Fruit fly (Drosophila melanogaster): Measurements from ENCODE around the gene CG3505.

CG3505 gene

dm6 chr3R:14656760-14657604 is at the start of gene CG3505:
CG3505 (plus strand) TSS chr3R:14657447.
- peak; percentile 24 for TF ChIP-seq CG14711 (tag; optimal IDR thresholded peaks at IDR 0.05)
- peak; percentile 4 for TF ChIP-seq pad (GFP tag; optimal IDR thresholded peaks at IDR 0.05)
- peak; percentile 47 for TF ChIP-seq CG7101 (tag; optimal IDR thresholded peaks at IDR 0.05)
- no peak for TF ChIP-seq toe (GFP tag; optimal IDR thresholded peaks at IDR 0.05)
- peak; percentile 68 for TF ChIP-seq cic (GFP tag; optimal IDR thresholded peaks at IDR 0.05)
- no peak for TF ChIP-seq kay (GFP tag; ENCODE audit: borderline replicate concordance)
- no peak for TF ChIP-seq CG1620 (GFP tag; optimal IDR thresholded peaks at IDR 0.05)
- TF ChIP-seq tj (GFP tag; optimal IDR thresholded peaks at IDR 0.05) = no peak
- no peak for TF ChIP-seq Crg-1 (GFP tag; optimal IDR thresholded peaks at IDR 0.05)
- peak; percentile 40 for TF ChIP-seq bab1 (GFP tag; optimal IDR thresholded peaks at IDR 0.05)
- peak; percentile 66 for TF ChIP-seq CG7045 (GFP tag; optimal IDR thresholded peaks at IDR 0.05)
- TF ChIP-seq Mnt (GFP tag; optimal IDR thresholded peaks at IDR 0.05) = peak; percentile 37
- TF ChIP-seq CG5204 (GFP tag; optimal IDR thresholded peaks at IDR 0.05) = no peak
- TF ChIP-seq Clk (GFP tag; optimal IDR thresholded peaks at IDR 0.05) = no peak
- no peak for TF ChIP-seq cnc (optimal IDR thresholded peaks at IDR 0.05)
- peak; percentile 50 for TF ChIP-seq CG33017 (tag; optimal IDR thresholded peaks at IDR 0.05)
- peak; percentile 17 for TF ChIP-seq CG12768 (GFP tag; optimal IDR thresholded peaks at IDR 0.05)
- TF ChIP-seq Hr96 (GFP tag; optimal IDR thresholded peaks at IDR 0.05) = no peak
- TF ChIP-seq CG11617 (GFP tag; optimal IDR thresholded peaks at IDR 0.05) = no peak
- TF ChIP-seq ovo (GFP tag; optimal IDR thresholded peaks at IDR 0.05) = no peak

DNA sequence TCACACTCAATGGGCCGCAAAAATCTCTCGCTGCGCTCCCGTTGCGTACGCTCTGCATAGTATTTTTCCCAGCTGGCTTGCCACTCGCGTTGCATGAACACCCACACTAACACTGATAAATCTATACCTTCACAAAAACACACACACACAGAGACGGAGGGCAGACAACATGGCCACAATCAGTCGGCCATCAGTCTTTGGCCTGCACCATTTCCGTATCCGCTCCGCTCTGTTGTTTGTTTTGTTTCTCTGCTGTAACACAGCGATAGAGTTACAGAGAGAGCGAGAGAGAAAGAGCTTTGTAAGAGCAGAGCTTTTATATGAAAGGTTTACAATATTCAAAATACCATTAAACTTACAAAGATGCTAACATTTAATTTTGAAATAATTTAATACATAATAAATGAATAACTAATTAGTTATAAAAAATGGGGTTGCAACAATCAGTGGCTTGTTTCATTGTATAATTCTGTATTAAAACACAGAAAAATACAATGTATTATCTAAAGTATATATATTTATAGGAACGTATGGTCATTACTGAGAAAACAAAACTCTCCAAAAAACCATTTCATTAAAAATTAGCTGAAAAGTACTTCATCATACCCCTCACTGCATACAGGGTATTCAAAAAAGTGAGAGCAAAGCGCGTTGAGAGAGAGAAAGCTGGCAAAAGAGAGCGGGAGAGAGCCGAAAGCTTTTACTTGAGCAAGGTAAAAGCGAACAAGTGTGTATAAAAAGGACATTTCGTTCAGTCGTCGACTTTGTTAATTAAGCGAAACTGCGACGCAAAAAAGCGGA is 48.2 kb upstream of the CG3505 start, which contains the start of gene CG14853:
Gene CG14853, plus strand, starts transcription at position 751 of the 801 bp plus-strand sequence.
- TF ChIP-seq Crg-1 (GFP tag; optimal IDR thresholded peaks at IDR 0.05) = no peak
- TF ChIP-seq CG7101 (tag; optimal IDR thresholded peaks at IDR 0.05) = peak; percentile 32
- peak; percentile 15 for TF ChIP-seq CG33017 (tag; optimal IDR thresholded peaks at IDR 0.05)
- peak; percentile 57 for TF ChIP-seq CG11617 (GFP tag; optimal IDR thresholded peaks at IDR 0.05)
- TF ChIP-seq ovo (GFP tag; optimal IDR thresholded peaks at IDR 0.05) = no peak
- TF ChIP-seq CG1620 (GFP tag; optimal IDR thresholded peaks at IDR 0.05) = no peak
- peak; percentile 24 for TF ChIP-seq tj (GFP tag; optimal IDR thresholded peaks at IDR 0.05)
- TF ChIP-seq cnc (optimal IDR thresholded peaks at IDR 0.05) = no peak
- TF ChIP-seq toe (GFP tag; optimal IDR thresholded peaks at IDR 0.05) = no peak
- no peak for TF ChIP-seq kay (GFP tag; ENCODE audit: borderline replicate concordance)
- TF ChIP-seq pad (GFP tag; optimal IDR thresholded peaks at IDR 0.05) = no peak
- no peak for TF ChIP-seq bab1 (GFP tag; optimal IDR thresholded peaks at IDR 0.05)
- TF ChIP-seq Clk (GFP tag; optimal IDR thresholded peaks at IDR 0.05) = no peak
- TF ChIP-seq CG14711 (tag; optimal IDR thresholded peaks at IDR 0.05) = peak; percentile 9
- TF ChIP-seq cic (GFP tag; optimal IDR thresholded peaks at IDR 0.05) = no peak
- TF ChIP-seq CG12768 (GFP tag; optimal IDR thresholded peaks at IDR 0.05) = no peak
- peak; percentile 41 for TF ChIP-seq CG7045 (GFP tag; optimal IDR thresholded peaks at IDR 0.05)

DNA sequence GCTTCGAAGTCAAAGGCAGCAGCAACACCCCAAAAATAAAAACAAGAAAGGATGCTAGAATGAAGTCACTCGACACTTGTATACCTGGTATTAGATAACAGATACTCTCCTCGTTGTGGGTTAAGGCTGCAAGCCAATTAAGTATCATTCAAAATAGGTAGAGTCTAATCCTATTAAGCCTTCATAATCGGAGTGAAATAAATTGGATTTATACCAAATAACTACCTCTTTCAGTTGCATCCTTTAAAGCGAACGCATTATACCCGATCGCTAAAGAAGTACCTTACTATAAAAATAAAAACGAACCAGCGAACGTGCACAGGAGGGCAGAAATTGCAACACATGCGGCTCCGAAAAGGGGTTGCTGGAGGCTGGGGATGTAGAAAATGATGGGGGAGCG is 34.7 kb upstream of the CG3505 start:
- no peak for TF ChIP-seq toe (GFP tag; optimal IDR thresholded peaks at IDR 0.05)

- TF ChIP-seq CG5204 (GFP tag; optimal IDR thresholded peaks at IDR 0.05) (peak; percentile 74), CG7101 (tag; optimal IDR thresholded peaks at IDR 0.05) (peak; percentile 59), ovo (GFP tag; optimal IDR thresholded peaks at IDR 0.05) (peak; percentile 15), CG14711 (tag; optimal IDR thresholded peaks at IDR 0.05) (peak; percentile 50), Crg-1 (GFP tag; optimal IDR thresholded peaks at IDR 0.05) (no peak), CG7045 (GFP tag; optimal IDR thresholded peaks at IDR 0.05) (peak; percentile 76), cnc (optimal IDR thresholded peaks at IDR 0.05) (no peak), bab1 (GFP tag; optimal IDR thresholded peaks at IDR 0.05) (no peak), CG12768 (GFP tag; optimal IDR thresholded peaks at IDR 0.05) (peak; percentile 55), CG11617 (GFP tag; optimal IDR thresholded peaks at IDR 0.05) (peak; percentile 67), Mnt (GFP tag; optimal IDR thresholded peaks at IDR 0.05) (peak; percentile 40), toe (GFP tag; optimal IDR thresholded peaks at IDR 0.05) (peak; percentile 62), CG33017 (tag; optimal IDR thresholded peaks at IDR 0.05) (peak; percentile 73), Hr96 (GFP tag; optimal IDR thresholded peaks at IDR 0.05) (peak; percentile 41), pad (GFP tag; optimal IDR thresholded peaks at IDR 0.05) (peak; percentile 17), Clk (GFP tag; optimal IDR thresholded peaks at IDR 0.05) (no peak), CG1620 (GFP tag; optimal IDR thresholded peaks at IDR 0.05) (peak; percentile 48), cic (GFP tag; optimal IDR thresholded peaks at IDR 0.05) (peak; percentile 21), kay (GFP tag; ENCODE audit: borderline replicate concordance) (no peak), tj (GFP tag; optimal IDR thresholded peaks at IDR 0.05) (peak; percentile 28)
Observed at dm6 chr3R:14624088-14624619, 33.1 kb upstream of the CG3505 start.

dm6 chr3R:14624671-14625070 is 32.6 kb upstream of the CG3505 start:
- TF ChIP-seq toe (GFP tag; optimal IDR thresholded peaks at IDR 0.05) (no peak), pad (GFP tag; optimal IDR thresholded peaks at IDR 0.05) (no peak)

Data from whole organism, adult.